Fruit fly (Drosophila melanogaster) whole organism, wandering third instar larva: ENCODE measurements around the gene Osi7.
A peak's percentile ranks its signal among the peaks of the same experiment; 100 is the strongest.

Experiments used
- Abd-B ChIP-seq: fragments of >200 bp; optimal IDR thresholded peaks from 2 replicates; lab custom pipeline; 2017; ENCODE audit warnings: missing biosample characterization, missing genetic modification characterization
- CG32264 ChIP-seq: fragments of 200-800 bp; sonication (Bioruptor generic); optimal IDR thresholded peaks from 2 replicates; lab custom pipeline; 2016; ENCODE audit warnings: missing biosample characterization, missing genetic modification characterization
- Dfd ChIP-seq: fragments of >200 bp; optimal IDR thresholded peaks from 2 replicates; lab custom pipeline; 2017; ENCODE audit warnings: missing biosample characterization, missing genetic modification characterization
- Dif ChIP-seq: fragments of 200-275, 200-300 bp; sonication (Bioruptor generic); optimal IDR thresholded peaks from 2 replicates; lab custom pipeline; 2018; ENCODE audit warnings: missing biosample characterization, missing genetic modification characterization; ENCODE audit not compliant: partially characterized antibody
- Hr78 ChIP-seq: fragments of >200 bp; optimal IDR thresholded peaks from 2 replicates; lab custom pipeline; 2017; ENCODE audit warnings: missing biosample characterization, missing genetic modification characterization
- Hr83 ChIP-seq: fragments of 200-300 bp; sonication (Bioruptor generic); optimal IDR thresholded peaks from 2 replicates; lab custom pipeline; 2016; ENCODE audit warnings: missing biosample characterization, mild to moderate bottlenecking, missing genetic modification characterization, moderate library complexity; ENCODE audit not compliant: poor library complexity, severe bottlenecking
- Jra ChIP-seq: sonication (Bioruptor generic); optimal IDR thresholded peaks from 2 replicates; lab custom pipeline; 2016; ENCODE audit warnings: missing biosample characterization, missing genetic modification characterization
- Myc ChIP-seq: fragments of >200 bp; optimal IDR thresholded peaks from 2 replicates; lab custom pipeline; 2017
- OdsH ChIP-seq: fragments of 200-800 bp; sonication (Bioruptor generic); optimal IDR thresholded peaks from 2 replicates; lab custom pipeline; 2016; ENCODE audit warnings: missing biosample characterization, mild to moderate bottlenecking, missing genetic modification characterization
- Rel ChIP-seq, 2 experiments: fragments of 200-800 bp; sonication (Bioruptor generic) in 1 of 2; optimal IDR thresholded peaks; 2 replicates in 1 of 2; 3 replicates in 1 of 2; lab custom pipeline; 2016 to 2019; ENCODE audit warnings: mild to moderate bottlenecking in 2 of 2, missing biosample characterization in 2 of 2, missing genetic modification characterization in 2 of 2, moderate library complexity in 1 of 2
- Sp1 ChIP-seq: fragments of 200-800 bp; sonication (Bioruptor generic); optimal IDR thresholded peaks from 3 replicates; lab custom pipeline; 2019; ENCODE audit warnings: missing biosample characterization, mild to moderate bottlenecking, missing genetic modification characterization, moderate library complexity
- Vsx2 ChIP-seq: fragments of 200-300, 225-300 bp; sonication (Bioruptor generic); optimal IDR thresholded peaks from 2 replicates; lab custom pipeline; 2018; ENCODE audit warnings: missing biosample characterization, missing genetic modification characterization; ENCODE audit not compliant: partially characterized antibody
- br ChIP-seq: fragments of 200-800 bp; sonication (Bioruptor generic); optimal IDR thresholded peaks from 2 replicates; lab custom pipeline; 2016; ENCODE audit warnings: missing biosample characterization, missing genetic modification characterization
- brk ChIP-seq: fragments of 200-800 bp; sonication (Bioruptor generic); optimal IDR thresholded peaks from 2 replicates; lab custom pipeline; 2016; ENCODE audit warnings: missing biosample characterization, mild to moderate bottlenecking, missing genetic modification characterization
- dl ChIP-seq, 2 experiments: fragments of 175-275, 200-275 bp in 1 of 2; fragments of 200-275 bp in 1 of 2; sonication (Bioruptor generic); optimal IDR thresholded peaks; lab custom pipeline; 2018; ENCODE audit warnings: mild to moderate bottlenecking in 2 of 2, missing biosample characterization in 2 of 2, missing genetic modification characterization in 2 of 2, moderate library complexity in 2 of 2; ENCODE audit not compliant: partially characterized antibody in 2 of 2, insufficient read depth in 1 of 2
- dmrt93B ChIP-seq: fragments of 200-800 bp; sonication (Bioruptor generic); optimal IDR thresholded peaks from 2 replicates; lab custom pipeline; 2018; ENCODE audit warnings: missing biosample characterization, mild to moderate bottlenecking, missing genetic modification characterization
- ey ChIP-seq: fragments of 200-800 bp; sonication (Bioruptor generic); optimal IDR thresholded peaks from 2 replicates; lab custom pipeline; 2016; ENCODE audit warnings: missing biosample characterization, missing genetic modification characterization
- foxo ChIP-seq, 2 experiments: fragments of 200-800 bp; sonication (Bioruptor generic); optimal IDR thresholded peaks; 2 replicates in 1 of 2; 3 replicates in 1 of 2; lab custom pipeline; 2016 to 2017; ENCODE audit warnings: missing biosample characterization in 2 of 2, missing genetic modification characterization in 2 of 2
- fru ChIP-seq: fragments of 200-800 bp; sonication (Bioruptor generic); optimal IDR thresholded peaks from 3 replicates; lab custom pipeline; 2016; ENCODE audit warnings: missing biosample characterization, mild to moderate bottlenecking, missing genetic modification characterization
- h ChIP-seq: fragments of 200-800 bp; sonication (Bioruptor generic); optimal IDR thresholded peaks from 3 replicates; lab custom pipeline; 2016; ENCODE audit warnings: missing biosample characterization, mild to moderate bottlenecking, missing genetic modification characterization
- jim ChIP-seq: fragments of 175-275, 200-325 bp; sonication (Bioruptor generic); optimal IDR thresholded peaks from 2 replicates; lab custom pipeline; 2016; ENCODE audit warnings: missing biosample characterization, mild to moderate bottlenecking, missing genetic modification characterization
- lola ChIP-seq: fragments of >200 bp; optimal IDR thresholded peaks from 2 replicates; lab custom pipeline; 2017; ENCODE audit warnings: missing biosample characterization, missing genetic modification characterization
- psq ChIP-seq: fragments of 200-800 bp; sonication (Bioruptor generic); optimal IDR thresholded peaks from 3 replicates; lab custom pipeline; 2017; ENCODE audit warnings: missing biosample characterization, mild to moderate bottlenecking, missing genetic modification characterization, moderate library complexity
- rgr ChIP-seq: fragments of 200-800 bp; sonication (Bioruptor generic); optimal IDR thresholded peaks from 3 replicates; lab custom pipeline; 2016; ENCODE audit warnings: missing biosample characterization, mild to moderate bottlenecking, missing genetic modification characterization
- sage ChIP-seq: fragments of 200-800 bp; sonication (Bioruptor generic); optimal IDR thresholded peaks from 2 replicates; lab custom pipeline; 2016; ENCODE audit warnings: missing biosample characterization, mild to moderate bottlenecking, missing genetic modification characterization
- tai ChIP-seq: sonication (Bioruptor generic); optimal IDR thresholded peaks from 2 replicates; lab custom pipeline; 2016; ENCODE audit warnings: missing biosample characterization, missing genetic modification characterization
- usp ChIP-seq: fragments of >200 bp; optimal IDR thresholded peaks from 2 replicates; lab custom pipeline; 2017; ENCODE audit warnings: missing biosample characterization, missing genetic modification characterization
- woc ChIP-seq: sonication (Bioruptor generic); optimal IDR thresholded peaks from 2 replicates; lab custom pipeline; 2016; ENCODE audit warnings: missing biosample characterization, mild to moderate bottlenecking, missing genetic modification characterization

Gene Osi7

dm6 chr3R:6226997-6227562 lies 21.7 kb upstream of the Osi7 start, which contains the start of gene Osi5:
Osi5 (plus strand) TSS chr3R:6227512.
- TF ChIP-seq br (GFP tag; lab: Kevin White, UChicago) (no peak), dl (GFP tag; optimal IDR thresholded peaks at IDR 0.05; lab: Kevin White, UChicago; ENCODE audit: insufficient read depth in 1 of 2, partially characterized antibody in 2 of 2) (no peak), psq (no peak), Dfd (GFP tag; lab: Kevin White, UChicago) (no peak), fru (no peak), CG32264 (GFP tag; lab: Kevin White, UChicago) (no peak), Dif (GFP tag; lab: Kevin White, UChicago) (no peak)

dm6 chr3R:6229055-6229841 lies 19.5 kb upstream of the Osi7 start:
- TF ChIP-seq OdsH (no peak), Hr83 (GFP tag; lab: Kevin White, UChicago) (no peak), woc (GFP tag; lab: Kevin White, UChicago) (no peak), Rel (GFP tag; optimal IDR thresholded peaks at IDR 0.05; lab: Kevin White, UChicago) (no peak), Rel (tag; optimal IDR thresholded peaks at IDR 0.05; lab: Kevin White, UChicago) (peak; percentile 57), Sp1 (GFP tag; lab: Kevin White, UChicago) (no peak), foxo (GFP tag; optimal IDR thresholded peaks at IDR 0.05; lab: Kevin White, UChicago) (no peak)
- TF ChIP-seq, all 38 proteins: peak for 1

- TF ChIP-seq ey: no peak
- TF ChIP-seq Dfd (GFP tag; lab: Kevin White, UChicago): no peak
Observed at dm6 chr3R:6230298-6230697, 18.5 kb upstream of the Osi7 start.

- no peak for TF ChIP-seq br (GFP tag; lab: Kevin White, UChicago)
- no peak for TF ChIP-seq h (GFP tag; lab: Kevin White, UChicago)
- TF ChIP-seq woc (GFP tag; lab: Kevin White, UChicago): no peak
- no peak for TF ChIP-seq usp (GFP tag; lab: Kevin White, UChicago)
- no peak for TF ChIP-seq dl (GFP tag; optimal IDR thresholded peaks at IDR 0.05; lab: Kevin White, UChicago; ENCODE audit: insufficient read depth in 1 of 2, partially characterized antibody in 2 of 2)
- no peak for TF ChIP-seq sage (GFP tag; lab: Kevin White, UChicago)
- no peak for TF ChIP-seq fru
- no peak for TF ChIP-seq rgr (GFP tag; lab: Kevin White, UChicago)
- no peak for TF ChIP-seq tai
- TF ChIP-seq foxo (GFP tag; optimal IDR thresholded peaks at IDR 0.05; lab: Kevin White, UChicago): no peak
- TF ChIP-seq jim (GFP tag; lab: Kevin White, UChicago): no peak
- TF ChIP-seq brk (GFP tag; lab: Kevin White, UChicago): no peak
- TF ChIP-seq Abd-B (GFP tag; lab: Kevin White, UChicago): no peak
- TF ChIP-seq Hr83 (GFP tag; lab: Kevin White, UChicago): no peak
Observed at dm6 chr3R:6231391-6231790, 17.4 kb upstream of the Osi7 start.

- TF ChIP-seq tai: no peak
- TF ChIP-seq dl (GFP tag; optimal IDR thresholded peaks at IDR 0.05; lab: Kevin White, UChicago; ENCODE audit: insufficient read depth in 1 of 2, partially characterized antibody in 2 of 2): no peak
- no peak for TF ChIP-seq Sp1 (GFP tag; lab: Kevin White, UChicago)
- TF ChIP-seq Hr83 (GFP tag; lab: Kevin White, UChicago): no peak
- TF ChIP-seq br (GFP tag; lab: Kevin White, UChicago): no peak
- no peak for TF ChIP-seq h (GFP tag; lab: Kevin White, UChicago)
- TF ChIP-seq Vsx2 (GFP tag; lab: Kevin White, UChicago): no peak
- no peak for TF ChIP-seq Hr78 (GFP tag; lab: Kevin White, UChicago)
- TF ChIP-seq Rel (GFP tag; optimal IDR thresholded peaks at IDR 0.05; lab: Kevin White, UChicago): no peak
- TF ChIP-seq Rel (tag; optimal IDR thresholded peaks at IDR 0.05; lab: Kevin White, UChicago): no peak
- no peak for TF ChIP-seq Jra
- TF ChIP-seq sage (GFP tag; lab: Kevin White, UChicago): no peak
- TF ChIP-seq dmrt93B (GFP tag; lab: Kevin White, UChicago): no peak
- no peak for TF ChIP-seq jim (GFP tag; lab: Kevin White, UChicago)
- TF ChIP-seq Abd-B (GFP tag; lab: Kevin White, UChicago): no peak
- no peak for TF ChIP-seq Dfd (GFP tag; lab: Kevin White, UChicago)
- TF ChIP-seq Myc (lab: Kevin White, UChicago): no peak
- TF ChIP-seq usp (GFP tag; lab: Kevin White, UChicago): no peak
- no peak for TF ChIP-seq lola (GFP tag; lab: Kevin White, UChicago)
- TF ChIP-seq fru: no peak
Observed at dm6 chr3R:6233104-6233503, 15.7 kb upstream of the Osi7 start.
